Fruit fly (Drosophila melanogaster) whole organism, wandering third instar larva: ENCODE results near the gene intr.

ENCODE experiments used
- Abd-B ChIP-seq: fragments of >200 bp; optimal IDR thresholded peaks from 2 replicates; lab custom pipeline; 2017; ENCODE audit warnings: missing biosample characterization, missing genetic modification characterization
- CG32264 ChIP-seq: fragments of 200-800 bp; sonication (Bioruptor generic); optimal IDR thresholded peaks from 2 replicates; lab custom pipeline; 2016; ENCODE audit warnings: missing biosample characterization, missing genetic modification characterization
- CG9705 ChIP-seq: fragments of 200-800 bp; sonication (Bioruptor generic); optimal IDR thresholded peaks from 2 replicates; lab custom pipeline; 2018; ENCODE audit warnings: missing biosample characterization, mild to moderate bottlenecking, missing genetic modification characterization
- CrebA ChIP-seq: fragments of 200-800 bp; sonication (Bioruptor generic); optimal IDR thresholded peaks from 2 replicates; lab custom pipeline; 2016; ENCODE audit warnings: missing biosample characterization, mild to moderate bottlenecking, missing genetic modification characterization, borderline replicate concordance
- Dfd ChIP-seq: fragments of >200 bp; optimal IDR thresholded peaks from 2 replicates; lab custom pipeline; 2017; ENCODE audit warnings: missing biosample characterization, missing genetic modification characterization
- Dif ChIP-seq: fragments of 200-275, 200-300 bp; sonication (Bioruptor generic); optimal IDR thresholded peaks from 2 replicates; lab custom pipeline; 2018; ENCODE audit warnings: missing biosample characterization, missing genetic modification characterization; ENCODE audit not compliant: partially characterized antibody
- HLH106 ChIP-seq: fragments of 200-800 bp; optimal IDR thresholded peaks from 3 replicates; lab custom pipeline; 2019; ENCODE audit warnings: missing biosample characterization, mild to moderate bottlenecking, missing genetic modification characterization, moderate library complexity
- Hr78 ChIP-seq: fragments of >200 bp; optimal IDR thresholded peaks from 2 replicates; lab custom pipeline; 2017; ENCODE audit warnings: missing biosample characterization, missing genetic modification characterization
- Jra ChIP-seq: sonication (Bioruptor generic); optimal IDR thresholded peaks from 2 replicates; lab custom pipeline; 2016; ENCODE audit warnings: missing biosample characterization, missing genetic modification characterization
- Mio ChIP-seq: sonication (Bioruptor generic); optimal IDR thresholded peaks from 2 replicates; lab custom pipeline; 2016; ENCODE audit warnings: missing biosample characterization, missing genetic modification characterization
- Myc ChIP-seq: fragments of >200 bp; optimal IDR thresholded peaks from 2 replicates; lab custom pipeline; 2017
- N ChIP-seq: fragments of >200 bp; optimal IDR thresholded peaks from 2 replicates; lab custom pipeline; 2018; ENCODE audit warnings: missing biosample characterization, missing external identifiers, missing genetic modification characterization
- OdsH ChIP-seq: fragments of 200-800 bp; sonication (Bioruptor generic); optimal IDR thresholded peaks from 2 replicates; lab custom pipeline; 2016; ENCODE audit warnings: missing biosample characterization, mild to moderate bottlenecking, missing genetic modification characterization
- Rel ChIP-seq, 2 experiments: fragments of 200-800 bp; sonication (Bioruptor generic) in 1 of 2; optimal IDR thresholded peaks; 2 replicates in 1 of 2; 3 replicates in 1 of 2; lab custom pipeline; 2016 to 2019; ENCODE audit warnings: mild to moderate bottlenecking in 2 of 2, missing biosample characterization in 2 of 2, missing genetic modification characterization in 2 of 2, moderate library complexity in 1 of 2
- Sp1 ChIP-seq: fragments of 200-800 bp; sonication (Bioruptor generic); optimal IDR thresholded peaks from 3 replicates; lab custom pipeline; 2019; ENCODE audit warnings: missing biosample characterization, mild to moderate bottlenecking, missing genetic modification characterization, moderate library complexity
- Vsx2 ChIP-seq: fragments of 200-300, 225-300 bp; sonication (Bioruptor generic); optimal IDR thresholded peaks from 2 replicates; lab custom pipeline; 2018; ENCODE audit warnings: missing biosample characterization, missing genetic modification characterization; ENCODE audit not compliant: partially characterized antibody
- br ChIP-seq: fragments of 200-800 bp; sonication (Bioruptor generic); optimal IDR thresholded peaks from 2 replicates; lab custom pipeline; 2016; ENCODE audit warnings: missing biosample characterization, missing genetic modification characterization
- brk ChIP-seq: fragments of 200-800 bp; sonication (Bioruptor generic); optimal IDR thresholded peaks from 2 replicates; lab custom pipeline; 2016; ENCODE audit warnings: missing biosample characterization, mild to moderate bottlenecking, missing genetic modification characterization
- dl ChIP-seq, 2 experiments: fragments of 175-275, 200-275 bp in 1 of 2; fragments of 200-275 bp in 1 of 2; sonication (Bioruptor generic); optimal IDR thresholded peaks; lab custom pipeline; 2018; ENCODE audit warnings: mild to moderate bottlenecking in 2 of 2, missing biosample characterization in 2 of 2, missing genetic modification characterization in 2 of 2, moderate library complexity in 2 of 2; ENCODE audit not compliant: partially characterized antibody in 2 of 2, insufficient read depth in 1 of 2
- dmrt93B ChIP-seq: fragments of 200-800 bp; sonication (Bioruptor generic); optimal IDR thresholded peaks from 2 replicates; lab custom pipeline; 2018; ENCODE audit warnings: missing biosample characterization, mild to moderate bottlenecking, missing genetic modification characterization
- dsf ChIP-seq: sonication (Bioruptor generic); optimal IDR thresholded peaks from 2 replicates; lab custom pipeline; 2016; ENCODE audit warnings: missing biosample characterization, missing genetic modification characterization, borderline replicate concordance
- ey ChIP-seq: fragments of 200-800 bp; sonication (Bioruptor generic); optimal IDR thresholded peaks from 2 replicates; lab custom pipeline; 2016; ENCODE audit warnings: missing biosample characterization, missing genetic modification characterization
- fru ChIP-seq: fragments of 200-800 bp; sonication (Bioruptor generic); optimal IDR thresholded peaks from 3 replicates; lab custom pipeline; 2016; ENCODE audit warnings: missing biosample characterization, mild to moderate bottlenecking, missing genetic modification characterization
- h ChIP-seq: fragments of 200-800 bp; sonication (Bioruptor generic); optimal IDR thresholded peaks from 3 replicates; lab custom pipeline; 2016; ENCODE audit warnings: missing biosample characterization, mild to moderate bottlenecking, missing genetic modification characterization
- jim ChIP-seq: fragments of 175-275, 200-325 bp; sonication (Bioruptor generic); optimal IDR thresholded peaks from 2 replicates; lab custom pipeline; 2016; ENCODE audit warnings: missing biosample characterization, mild to moderate bottlenecking, missing genetic modification characterization
- lola ChIP-seq: fragments of >200 bp; optimal IDR thresholded peaks from 2 replicates; lab custom pipeline; 2017; ENCODE audit warnings: missing biosample characterization, missing genetic modification characterization
- psq ChIP-seq: fragments of 200-800 bp; sonication (Bioruptor generic); optimal IDR thresholded peaks from 3 replicates; lab custom pipeline; 2017; ENCODE audit warnings: missing biosample characterization, mild to moderate bottlenecking, missing genetic modification characterization, moderate library complexity
- rgr ChIP-seq: fragments of 200-800 bp; sonication (Bioruptor generic); optimal IDR thresholded peaks from 3 replicates; lab custom pipeline; 2016; ENCODE audit warnings: missing biosample characterization, mild to moderate bottlenecking, missing genetic modification characterization
- sage ChIP-seq: fragments of 200-800 bp; sonication (Bioruptor generic); optimal IDR thresholded peaks from 2 replicates; lab custom pipeline; 2016; ENCODE audit warnings: missing biosample characterization, mild to moderate bottlenecking, missing genetic modification characterization
- usp ChIP-seq: fragments of >200 bp; optimal IDR thresholded peaks from 2 replicates; lab custom pipeline; 2017; ENCODE audit warnings: missing biosample characterization, missing genetic modification characterization
- woc ChIP-seq: sonication (Bioruptor generic); optimal IDR thresholded peaks from 2 replicates; lab custom pipeline; 2016; ENCODE audit warnings: missing biosample characterization, mild to moderate bottlenecking, missing genetic modification characterization

Gene intr

dm6 chr3R:28819555-28820305, 29.4 kb downstream of the intr start, which contains the start of the genes CG1523 and CG1647 (continued):
- no peak for TF ChIP-seq brk (GFP tag; lab: Kevin White, UChicago)
- TF ChIP-seq Sp1 (GFP tag; lab: Kevin White, UChicago), result peak; percentile 74
- TF ChIP-seq h, result no peak
- TF ChIP-seq OdsH (GFP tag; lab: Kevin White, UChicago), result peak; percentile 49
- peak; percentile 70 for TF ChIP-seq rgr (GFP tag; lab: Kevin White, UChicago)
- TF ChIP-seq dsf (GFP tag; lab: Kevin White, UChicago), result no peak
- TF ChIP-seq ey (GFP tag; lab: Kevin White, UChicago), result peak; percentile 64
- no peak for TF ChIP-seq woc (GFP tag; lab: Kevin White, UChicago)
- TF ChIP-seq Mio (GFP tag; lab: Kevin White, UChicago), result no peak
- no peak for TF ChIP-seq CrebA

- no peak for TF ChIP-seq lola
- no peak for TF ChIP-seq HLH106 (tag; lab: Kevin White, UChicago)
- no peak for TF ChIP-seq dmrt93B (GFP tag; lab: Kevin White, UChicago)
- no peak for TF ChIP-seq sage (GFP tag; lab: Kevin White, UChicago)
- TF ChIP-seq Myc (lab: Kevin White, UChicago), result no peak
- no peak for TF ChIP-seq Mio (GFP tag; lab: Kevin White, UChicago)
- no peak for TF ChIP-seq Hr78 (GFP tag; lab: Kevin White, UChicago)
- no peak for TF ChIP-seq dl (GFP tag; optimal IDR thresholded peaks at IDR 0.05; lab: Kevin White, UChicago; ENCODE audit: insufficient read depth in 1 of 2, partially characterized antibody in 2 of 2)
- no peak for TF ChIP-seq jim (GFP tag; lab: Kevin White, UChicago)
- TF ChIP-seq OdsH (GFP tag; lab: Kevin White, UChicago), result no peak
- TF ChIP-seq dsf (GFP tag; lab: Kevin White, UChicago), result no peak
- no peak for TF ChIP-seq Jra
Measured at dm6 chr3R:28827222-28827621, 36.9 kb downstream of the intr start.

dm6 chr3R:28829328-28829916, 39.1 kb downstream of the intr start:
- no peak for TF ChIP-seq brk (GFP tag; lab: Kevin White, UChicago)
- no peak for TF ChIP-seq OdsH (GFP tag; lab: Kevin White, UChicago)
- no peak for TF ChIP-seq Hr78 (GFP tag; lab: Kevin White, UChicago)
- TF ChIP-seq Abd-B, result no peak
- no peak for TF ChIP-seq dsf (GFP tag; lab: Kevin White, UChicago)
- TF ChIP-seq N, result no peak
- TF ChIP-seq CG9705 (GFP tag; lab: Kevin White, UChicago), result no peak
- TF ChIP-seq Vsx2 (GFP tag; lab: Kevin White, UChicago), result no peak
- no peak for TF ChIP-seq br (GFP tag; lab: Kevin White, UChicago)
- TF ChIP-seq Myc (lab: Kevin White, UChicago), result no peak
- no peak for TF ChIP-seq dmrt93B (GFP tag; lab: Kevin White, UChicago)
- TF ChIP-seq CG32264, result no peak
- no peak for TF ChIP-seq dl (GFP tag; optimal IDR thresholded peaks at IDR 0.05; lab: Kevin White, UChicago; ENCODE audit: insufficient read depth in 1 of 2, partially characterized antibody in 2 of 2)
- TF ChIP-seq fru (GFP tag; lab: Kevin White, UChicago), result no peak
- no peak for TF ChIP-seq woc (GFP tag; lab: Kevin White, UChicago)
- no peak for TF ChIP-seq Dif (GFP tag; lab: Kevin White, UChicago)
- no peak for TF ChIP-seq Jra
- TF ChIP-seq sage (GFP tag; lab: Kevin White, UChicago), result no peak
- TF ChIP-seq usp, result no peak

- TF ChIP-seq lola (no peak), OdsH (GFP tag; lab: Kevin White, UChicago) (peak; percentile 16), HLH106 (tag; lab: Kevin White, UChicago) (peak; percentile 60), br (GFP tag; lab: Kevin White, UChicago) (peak; percentile 44), ey (GFP tag; lab: Kevin White, UChicago) (peak; percentile 45), psq (GFP tag; lab: Kevin White, UChicago) (peak; percentile 7), rgr (GFP tag; lab: Kevin White, UChicago) (peak; percentile 2), CG9705 (GFP tag; lab: Kevin White, UChicago) (no peak), Rel (GFP tag; optimal IDR thresholded peaks at IDR 0.05; lab: Kevin White, UChicago) (no peak), Rel (tag; optimal IDR thresholded peaks at IDR 0.05; lab: Kevin White, UChicago) (peak; percentile 64), Jra (no peak), Dfd (GFP tag; lab: Kevin White, UChicago) (no peak), fru (GFP tag; lab: Kevin White, UChicago) (peak; percentile 49)
- TF ChIP-seq, all 38 proteins: peak for 8
Measured at dm6 chr3R:28830746-28831145, 40.4 kb downstream of the intr start.
